Worm (Caenorhabditis elegans) whole organism, L1 larva: Measurements from ENCODE around the gene F53H1.3.

ENCODE experiments used
- aha-1 ChIP-seq: fragments of 150-350 bp; optimal IDR thresholded peaks from 2 replicates; lab custom pipeline; 2014; ENCODE audit warnings: missing biosample characterization, missing genetic modification characterization
- alr-1 ChIP-seq: fragments of 200-800 bp; sonication (Bioruptor generic); optimal IDR thresholded peaks from 2 replicates; lab custom pipeline; 2018; ENCODE audit warnings: borderline replicate concordance, mild to moderate bottlenecking, missing genetic modification characterization, missing compliant biosample characterization
- blmp-1 ChIP-seq: fragments of 150-350 bp; optimal IDR thresholded peaks from 2 replicates; lab custom pipeline; 2014; ENCODE audit warnings: missing biosample characterization, missing genetic modification characterization
- ceh-63 ChIP-seq: fragments of 200-800 bp; sonication (Bioruptor generic); optimal IDR thresholded peaks from 2 replicates; lab custom pipeline; 2018; ENCODE audit warnings: mild to moderate bottlenecking, missing genetic modification characterization, missing compliant biosample characterization
- dsc-1 ChIP-seq: sonication (generic microtip); optimal IDR thresholded peaks from 2 replicates; lab custom pipeline; 2016; ENCODE audit warnings: mild to moderate bottlenecking, missing genetic modification characterization, missing compliant biosample characterization
- egl-13 ChIP-seq: sonication (generic microtip); optimal IDR thresholded peaks from 2 replicates; lab custom pipeline; 2016; ENCODE audit warnings: missing genotype, missing genetic modification reagents, missing genetic modification characterization, missing compliant biosample characterization
- ets-5 ChIP-seq: fragments of 200-800 bp; sonication (Bioruptor generic); IDR thresholded peaks from 2 replicates; pipeline ENCODE4 v1.3.6; 2022; ENCODE audit warnings: missing genetic modification characterization, missing compliant biosample characterization
- fkh-4 ChIP-seq: sonication (generic microtip); optimal IDR thresholded peaks from 2 replicates; lab custom pipeline; 2016; ENCODE audit warnings: missing compliant biosample characterization, missing genetic modification characterization, borderline replicate concordance
- fkh-8 ChIP-seq: sonication (generic microtip); optimal IDR thresholded peaks from 2 replicates; lab custom pipeline; 2016; ENCODE audit warnings: mild to moderate bottlenecking, missing genetic modification characterization, missing compliant biosample characterization
- grh-1 ChIP-seq: fragments of 200-800 bp; sonication (Bioruptor generic); IDR thresholded peaks from 2 replicates; pipeline ENCODE4 v1.3.6; 2022; ENCODE audit warnings: missing genetic modification reagents, missing genetic modification characterization, missing compliant biosample characterization
- hlh-17 ChIP-seq: fragments of 200-800 bp; sonication (Bioruptor generic); optimal IDR thresholded peaks from 2 replicates; lab custom pipeline; 2018; ENCODE audit warnings: missing genetic modification characterization, mild to moderate bottlenecking, missing compliant biosample characterization, moderate library complexity, borderline replicate concordance
- hlh-4 ChIP-seq: sonication (generic microtip); optimal IDR thresholded peaks from 2 replicates; lab custom pipeline; 2016; ENCODE audit warnings: mild to moderate bottlenecking, missing genetic modification characterization, missing compliant biosample characterization
- hpl-2 ChIP-seq: fragments of 150-350 bp; optimal IDR thresholded peaks from 2 replicates; lab custom pipeline; 2014; ENCODE audit warnings: missing biosample characterization, missing genetic modification reagents, missing genetic modification characterization
- isw-1 ChIP-seq: fragments of 200-800 bp; sonication (Bioruptor generic); IDR thresholded peaks from 2 replicates; pipeline ENCODE4 v1.3.6; 2022; ENCODE audit warnings: missing genetic modification characterization, missing compliant biosample characterization
- lin-14 ChIP-seq: fragments of 200-800 bp; sonication (Bioruptor generic); optimal IDR thresholded peaks from 2 replicates; lab custom pipeline; 2018; ENCODE audit warnings: mild to moderate bottlenecking, missing genetic modification characterization, moderate library complexity, missing compliant biosample characterization
- lin-35 ChIP-seq, 2 experiments: fragments of 150-350 bp; optimal IDR thresholded peaks; 2 replicates each; lab custom pipeline; 2014; ENCODE audit warnings: missing biosample characterization in 2 of 2, missing genetic modification characterization in 2 of 2, missing genetic modification reagents in 2 of 2
- lin-39 ChIP-seq: fragments of 150-350 bp; optimal IDR thresholded peaks from 2 replicates; lab custom pipeline; 2014; ENCODE audit warnings: missing biosample characterization, missing genetic modification reagents, missing genetic modification characterization
- mef-2 ChIP-seq: fragments of 150-350 bp; optimal IDR thresholded peaks from 2 replicates; lab custom pipeline; 2014; ENCODE audit warnings: missing biosample characterization, missing genetic modification characterization
- nhr-11 ChIP-seq: fragments of 150-350 bp; optimal IDR thresholded peaks from 2 replicates; lab custom pipeline; 2014; ENCODE audit warnings: missing biosample characterization, missing genetic modification characterization
- nhr-12 ChIP-seq: sonication (generic microtip); optimal IDR thresholded peaks from 2 replicates; lab custom pipeline; 2017; ENCODE audit warnings: missing biosample characterization, missing genetic modification characterization
- nhr-47 ChIP-seq: sonication (generic microtip); optimal IDR thresholded peaks from 2 replicates; lab custom pipeline; 2016; ENCODE audit warnings: mild to moderate bottlenecking, missing genetic modification characterization, moderate library complexity, missing compliant biosample characterization
- nhr-77 ChIP-seq: fragments of 150-350 bp; optimal IDR thresholded peaks from 2 replicates; lab custom pipeline; 2014; ENCODE audit warnings: missing biosample characterization, missing genetic modification characterization
- nhr-84 ChIP-seq: sonication (generic microtip); optimal IDR thresholded peaks from 2 replicates; lab custom pipeline; 2017; ENCODE audit warnings: missing biosample characterization, missing genetic modification characterization
- nhr-85 ChIP-seq: sonication (generic microtip); peaks from one replicate; lab custom pipeline; 2016; ENCODE audit warnings: missing genetic modification characterization, inconsistent platforms, missing compliant biosample characterization
- nhr-90 ChIP-seq: sonication (generic microtip); optimal IDR thresholded peaks from 2 replicates; lab custom pipeline; 2016; ENCODE audit warnings: mild to moderate bottlenecking, missing genetic modification characterization, missing compliant biosample characterization; ENCODE audit not compliant: poor library complexity
- pax-3 ChIP-seq: fragments of 200-800 bp; sonication (Bioruptor generic); optimal IDR thresholded peaks from 2 replicates; lab custom pipeline; 2018; ENCODE audit warnings: mild to moderate bottlenecking, missing genetic modification characterization, moderate library complexity, missing compliant biosample characterization
- rnt-1 ChIP-seq: sonication (generic microtip); optimal IDR thresholded peaks from 2 replicates; lab custom pipeline; 2016; ENCODE audit warnings: mild to moderate bottlenecking, missing genetic modification characterization, moderate library complexity, missing compliant biosample characterization
- snpc-4 ChIP-seq: fragments of 150-350 bp; optimal IDR thresholded peaks from 2 replicates; lab custom pipeline; 2014; ENCODE audit warnings: missing biosample characterization, missing genetic modification characterization
- sup-37 ChIP-seq: fragments of 200-800 bp; sonication (Bioruptor generic); optimal IDR thresholded peaks from 2 replicates; lab custom pipeline; 2018; ENCODE audit warnings: mild to moderate bottlenecking, missing genetic modification characterization, missing compliant biosample characterization
- swsn-7 ChIP-seq: sonication (generic microtip); optimal IDR thresholded peaks from 2 replicates; lab custom pipeline; 2016; ENCODE audit warnings: missing genetic modification characterization, missing compliant biosample characterization
- tlp-1 ChIP-seq: fragments of 150-350 bp; optimal IDR thresholded peaks from 2 replicates; lab custom pipeline; 2014; ENCODE audit warnings: missing biosample characterization, missing genetic modification characterization
- zip-4 ChIP-seq: fragments of 200-800 bp; sonication (Bioruptor generic); optimal IDR thresholded peaks from 2 replicates; lab custom pipeline; 2018; ENCODE audit warnings: mild to moderate bottlenecking, missing genetic modification characterization, moderate library complexity, missing compliant biosample characterization
- ztf-4 ChIP-seq: fragments of 150-350 bp; optimal IDR thresholded peaks from 2 replicates; lab custom pipeline; 2014; ENCODE audit warnings: missing biosample characterization, missing genetic modification characterization

F53H1.3 gene

ce11 chrIV:1388079-1388478 lies 59.1 kb downstream of the F53H1.3 start (continued):
- TF ChIP-seq hpl-2 (GFP tag; lab: Kevin White, UChicago) (no peak), lin-35 (GFP tag; optimal IDR thresholded peaks at IDR 0.05; lab: Kevin White, UChicago) (peak; percentile 28 to 79), ztf-4 (tag; lab: Kevin White, UChicago) (no peak), swsn-7 (tag; lab: Kevin White, UChicago) (peak; percentile 46), dsc-1 (peak; percentile 40), pax-3 (tag; lab: Kevin White, UChicago) (no peak), nhr-11 (no peak), sup-37 (GFP tag; lab: Kevin White, UChicago) (no peak), tlp-1 (tag; lab: Kevin White, UChicago) (no peak), ets-5 (GFP tag; lab: Robert Waterston, UW) (no peak), lin-14 (peak; percentile 43), aha-1 (tag; lab: Kevin White, UChicago) (no peak), nhr-90 (tag; lab: Kevin White, UChicago) (peak; percentile 77), fkh-4 (tag; lab: Kevin White, UChicago) (no peak), hlh-17 (GFP tag; lab: Kevin White, UChicago) (no peak), egl-13 (no peak), zip-4 (GFP tag; lab: Kevin White, UChicago) (no peak), mef-2 (tag; lab: Kevin White, UChicago) (no peak), grh-1 (GFP tag; lab: Robert Waterston, UW) (peak; percentile 73), fkh-8 (tag; lab: Kevin White, UChicago) (no peak), rnt-1 (peak; percentile 69), nhr-84 (no peak), nhr-47 (peak; percentile 62), isw-1 (peak; percentile 6; the same call in 1 of the 2 replicates), lin-39 (no peak), nhr-85 (peak; percentile 83), hlh-4 (tag; lab: Kevin White, UChicago) (no peak), nhr-12 (tag; lab: Kevin White, UChicago) (no peak), nhr-77 (no peak), snpc-4 (tag; lab: Kevin White, UChicago) (no peak), alr-1 (tag; lab: Kevin White, UChicago) (no peak), ceh-63 (GFP tag; lab: Kevin White, UChicago) (no peak), blmp-1 (tag; lab: Kevin White, UChicago) (no peak)
